Fruit fly (Drosophila melanogaster) whole organism, embryonic: ENCODE data around the gene wda.

ENCODE experiments used
- Aef1 ChIP-seq: fragments of 200-800 bp; sonication (Bioruptor generic); IDR thresholded peaks from 3 replicates; pipeline ENCODE4 v1.3.6; 2022; ENCODE audit warnings: missing biosample characterization, missing genetic modification characterization
- BtbVII ChIP-seq: fragments of 200-800 bp; sonication (Bioruptor generic); optimal IDR thresholded peaks from 3 replicates; lab custom pipeline; 2017; ENCODE audit warnings: missing biosample characterization, mild to moderate bottlenecking, missing genetic modification characterization
- C15 ChIP-seq: fragments of 200-800 bp; sonication (Bioruptor generic); IDR thresholded peaks from 3 replicates; pipeline ENCODE4 v1.3.6; 2022; ENCODE audit warnings: missing biosample characterization, missing genetic modification characterization
- CG10274 ChIP-seq: fragments of 200-800 bp; sonication (Bioruptor generic); optimal IDR thresholded peaks from 3 replicates; lab custom pipeline; 2017; ENCODE audit warnings: missing biosample characterization, mild to moderate bottlenecking, missing genetic modification characterization
- CG10959 ChIP-seq: fragments of 200-800 bp; sonication (Bioruptor generic); IDR thresholded peaks from 2 replicates; pipeline ENCODE4 v1.3.6; 2022; ENCODE audit warnings: missing biosample characterization, missing genetic modification characterization
- CG11723 ChIP-seq: fragments of 200-800 bp; sonication (Bioruptor generic); optimal IDR thresholded peaks from 2 replicates; lab custom pipeline; 2017; ENCODE audit warnings: missing biosample characterization, mild to moderate bottlenecking, missing genetic modification characterization
- CG18011 ChIP-seq: fragments of 200-800 bp; sonication (Bioruptor generic); optimal IDR thresholded peaks from 2 replicates; lab custom pipeline; 2017; ENCODE audit warnings: missing biosample characterization, missing genetic modification characterization, mild to moderate bottlenecking, moderate library complexity, missing genotype
- CG2199 ChIP-seq: fragments of 200-800 bp; sonication (Bioruptor generic); IDR thresholded peaks from 3 replicates; pipeline ENCODE4 v1.3.6; 2022; ENCODE audit warnings: missing biosample characterization, missing genetic modification characterization
- CG2202 ChIP-seq: fragments of 200-800 bp; sonication (Bioruptor generic); optimal IDR thresholded peaks from 2 replicates; lab custom pipeline; 2018; ENCODE audit warnings: missing biosample characterization, mild to moderate bottlenecking, missing genetic modification characterization
- CG2889 ChIP-seq: fragments of 200-800 bp; sonication (Bioruptor generic); IDR thresholded peaks from 3 replicates; pipeline ENCODE4 v1.3.6; 2022; ENCODE audit warnings: missing biosample characterization, missing genetic modification characterization
- CG30431 ChIP-seq: fragments of 200-800 bp; sonication (Bioruptor generic); optimal IDR thresholded peaks from 2 replicates; lab custom pipeline; 2017; ENCODE audit warnings: missing biosample characterization, missing genetic modification characterization
- CG3065 ChIP-seq: fragments of 200-800 bp; sonication (Bioruptor generic); optimal IDR thresholded peaks from 2 replicates; lab custom pipeline; 2016; ENCODE audit warnings: missing biosample characterization, missing genetic modification characterization
- CG34376 ChIP-seq: fragments of 200-800 bp; sonication (Bioruptor generic); optimal IDR thresholded peaks from 2 replicates; lab custom pipeline; 2018; ENCODE audit warnings: missing biosample characterization, mild to moderate bottlenecking, missing genetic modification characterization
- CG3847 ChIP-seq: fragments of 200-800 bp; sonication (Bioruptor generic); IDR thresholded peaks from 2 replicates; pipeline ENCODE4 v1.3.6; 2022; ENCODE audit warnings: missing biosample characterization, missing genetic modification characterization
- CG4730 ChIP-seq: fragments of 200-800 bp; sonication (Bioruptor generic); IDR thresholded peaks from 2 replicates; pipeline ENCODE4 v1.3.6; 2022; ENCODE audit warnings: missing biosample characterization, missing genetic modification characterization
- CG6272 ChIP-seq: fragments of 200-800 bp; sonication (Bioruptor generic); IDR thresholded peaks from 2 replicates; pipeline ENCODE4 v1.3.6; 2022; ENCODE audit warnings: missing biosample characterization, missing genetic modification characterization
- CG6854 ChIP-seq: fragments of 200-800 bp; sonication (Bioruptor generic); optimal IDR thresholded peaks from 3 replicates; lab custom pipeline; 2017; ENCODE audit warnings: missing biosample characterization, mild to moderate bottlenecking, missing genetic modification characterization
- CG7745 ChIP-seq: fragments of 200-800 bp; sonication (Bioruptor generic); optimal IDR thresholded peaks from 2 replicates; lab custom pipeline; 2018; ENCODE audit warnings: missing biosample characterization, mild to moderate bottlenecking, missing genetic modification characterization, moderate library complexity
- CG7928 ChIP-seq: fragments of 200-800 bp; sonication (Bioruptor generic); optimal IDR thresholded peaks from 2 replicates; lab custom pipeline; 2017; ENCODE audit warnings: missing biosample characterization, mild to moderate bottlenecking, missing genetic modification characterization
- CG9727 ChIP-seq: fragments of 200-800 bp; sonication (Bioruptor generic); optimal IDR thresholded peaks from 3 replicates; lab custom pipeline; 2017; ENCODE audit warnings: missing biosample characterization, mild to moderate bottlenecking, missing genetic modification characterization
- CG9876 ChIP-seq: fragments of 200-800 bp; sonication (Bioruptor generic); optimal IDR thresholded peaks from 2 replicates; lab custom pipeline; 2016; ENCODE audit warnings: missing biosample characterization, missing genetic modification characterization
- CG9932 ChIP-seq: fragments of 200-800 bp; sonication (Bioruptor generic); IDR thresholded peaks from 2 replicates; pipeline ENCODE4 v1.3.6; 2022; ENCODE audit warnings: missing biosample characterization, missing genetic modification characterization
- Dp ChIP-seq: fragments of 200-800 bp; sonication (Bioruptor generic); optimal IDR thresholded peaks from 2 replicates; lab custom pipeline; 2018; ENCODE audit warnings: missing biosample characterization, mild to moderate bottlenecking, missing genetic modification characterization, moderate library complexity
- ERR ChIP-seq: fragments of 200-800 bp; sonication (Bioruptor generic); optimal IDR thresholded peaks from 2 replicates; lab custom pipeline; 2016; ENCODE audit warnings: missing biosample characterization, missing genetic modification characterization
- Fer1 ChIP-seq: fragments of 200-800 bp; sonication (Bioruptor generic); optimal IDR thresholded peaks from 2 replicates; lab custom pipeline; 2017; ENCODE audit warnings: missing biosample characterization, mild to moderate bottlenecking, missing genetic modification characterization
- HHEX ChIP-seq: fragments of 200-800 bp; sonication (Bioruptor generic); optimal IDR thresholded peaks from 3 replicates; lab custom pipeline; 2017; ENCODE audit warnings: missing biosample characterization, mild to moderate bottlenecking, missing genetic modification characterization, missing genetic modification reagents
- HLH54F ChIP-seq: fragments of 200-800 bp; sonication (Bioruptor generic); optimal IDR thresholded peaks from 3 replicates; lab custom pipeline; 2016; ENCODE audit warnings: missing biosample characterization, missing genetic modification characterization
- Hr3 ChIP-seq: fragments of 200-800 bp; sonication (Bioruptor generic); optimal IDR thresholded peaks from 3 replicates; lab custom pipeline; 2016; ENCODE audit warnings: missing biosample characterization, missing genetic modification characterization
- Lhr ChIP-seq: fragments of 200-800 bp; sonication (Bioruptor generic); optimal IDR thresholded peaks from 3 replicates; lab custom pipeline; 2017; ENCODE audit warnings: mild to moderate bottlenecking, missing biosample characterization, missing genetic modification reagents, missing genetic modification characterization
- MBD-R2 ChIP-seq: fragments of 200-800 bp; sonication (Bioruptor generic); IDR thresholded peaks from 2 replicates; pipeline ENCODE4 v1.3.6; 2022; ENCODE audit warnings: missing biosample characterization, missing genetic modification characterization
- Oaz ChIP-seq: fragments of 200-800 bp; sonication (Bioruptor generic); IDR thresholded peaks from 2 replicates; pipeline ENCODE4 v1.3.6; 2022; ENCODE audit warnings: missing biosample characterization, missing genetic modification characterization
- Sry-δ ChIP-seq: fragments of 200-800 bp; sonication (Bioruptor generic); optimal IDR thresholded peaks from 2 replicates; lab custom pipeline; 2016; ENCODE audit warnings: missing biosample characterization, missing genetic modification characterization
- ash1 ChIP-seq: fragments of 200-800 bp; sonication (Bioruptor generic); optimal IDR thresholded peaks from 2 replicates; lab custom pipeline; 2018; ENCODE audit warnings: missing biosample characterization, mild to moderate bottlenecking, missing genetic modification characterization
- danr ChIP-seq: fragments of 200-800 bp; sonication (Bioruptor generic); IDR thresholded peaks from 2 replicates; pipeline ENCODE4 v1.3.6; 2022; ENCODE audit warnings: missing biosample characterization, missing genetic modification characterization
- eve ChIP-seq, 2 experiments: fragments of >200 bp; optimal IDR thresholded peaks; 2 replicates each; lab custom pipeline; 2017; ENCODE audit warnings: missing biosample characterization in 2 of 2, missing genetic modification characterization in 2 of 2
- ewg ChIP-seq: fragments of 200-800 bp; sonication (Bioruptor generic); optimal IDR thresholded peaks from 3 replicates; lab custom pipeline; 2017; ENCODE audit warnings: mild to moderate bottlenecking, missing biosample characterization, missing genetic modification reagents, missing genetic modification characterization
- exex ChIP-seq: fragments of 200-800 bp; sonication (Bioruptor generic); optimal IDR thresholded peaks from 4 replicates; lab custom pipeline; 2018; ENCODE audit warnings: missing biosample characterization, mild to moderate bottlenecking, missing genetic modification characterization, moderate library complexity
- ham ChIP-seq: fragments of 200-800 bp; sonication (Bioruptor generic); IDR thresholded peaks from 2 replicates; pipeline ENCODE4 v1.3.6; 2022; ENCODE audit warnings: missing biosample characterization, missing genetic modification characterization
- ind ChIP-seq: fragments of 200-800 bp; sonication (Bioruptor generic); optimal IDR thresholded peaks from 3 replicates; lab custom pipeline; 2016; ENCODE audit warnings: missing biosample characterization, missing genetic modification characterization
- insv ChIP-seq, 2 experiments: fragments of 200-800 bp; sonication (Bioruptor generic); optimal IDR thresholded peaks; 3 replicates each; lab custom pipeline; 2016 to 2018; ENCODE audit warnings: missing biosample characterization in 2 of 2, missing genetic modification characterization in 2 of 2
- knrl ChIP-seq: fragments of 200-800 bp; sonication (Bioruptor generic); IDR thresholded peaks from 3 replicates; pipeline ENCODE4 v1.3.6; 2022; ENCODE audit warnings: missing biosample characterization, missing genetic modification characterization; ENCODE audit not compliant: partially characterized antibody
- lov ChIP-seq, 2 experiments: fragments of 200-800 bp in 1 of 2; fragments of >200 bp in 1 of 2; sonication (Bioruptor generic) in 1 of 2; IDR thresholded peaks in 1 of 2; optimal IDR thresholded peaks in 1 of 2; 2 replicates in 1 of 2; 3 replicates in 1 of 2; pipeline versions ENCODE4 v1.3.6 to Lab custom; 2017 to 2022; ENCODE audit warnings: missing biosample characterization in 1 of 2, missing genetic modification characterization in 1 of 2
- maf-S ChIP-seq: fragments of 200-800 bp; sonication (Bioruptor generic); optimal IDR thresholded peaks from 2 replicates; lab custom pipeline; 2016; ENCODE audit warnings: missing biosample characterization, missing genetic modification characterization
- oc ChIP-seq: fragments of 200-800 bp; sonication (Bioruptor generic); optimal IDR thresholded peaks from 2 replicates; lab custom pipeline; 2018; ENCODE audit warnings: missing biosample characterization, mild to moderate bottlenecking, missing genetic modification characterization, moderate library complexity
- sens ChIP-seq: fragments of 200-800 bp; sonication (Bioruptor generic); peaks from one replicate; lab custom pipeline; 2016; ENCODE audit warnings: missing biosample characterization, missing genetic modification characterization
- slp2 ChIP-seq: fragments of 200-800 bp; sonication (Bioruptor generic); optimal IDR thresholded peaks from 2 replicates; lab custom pipeline; 2016; ENCODE audit warnings: missing biosample characterization, missing genetic modification characterization
- tap ChIP-seq: fragments of 200-800 bp; optimal IDR thresholded peaks from 3 replicates; lab custom pipeline; 2019; ENCODE audit warnings: missing biosample characterization, mild to moderate bottlenecking, missing genetic modification characterization, moderate library complexity
- tio ChIP-seq: fragments of 200-800 bp; sonication (Bioruptor generic); optimal IDR thresholded peaks from 2 replicates; lab custom pipeline; 2017; ENCODE audit warnings: missing biosample characterization, missing genetic modification characterization, inconsistent platforms
- tup ChIP-seq: fragments of 200-800 bp; sonication (Bioruptor generic); optimal IDR thresholded peaks from 2 replicates; lab custom pipeline; 2016; ENCODE audit warnings: missing biosample characterization, mild to moderate bottlenecking, missing genetic modification characterization, moderate library complexity
- tx ChIP-seq: fragments of 200-800 bp; sonication (Bioruptor generic); optimal IDR thresholded peaks from 2 replicates; lab custom pipeline; 2016; ENCODE audit warnings: missing biosample characterization, missing genetic modification characterization
- vfl ChIP-seq: fragments of 200-800 bp; sonication (Bioruptor generic); optimal IDR thresholded peaks from 2 replicates; lab custom pipeline; 2016; ENCODE audit warnings: missing biosample characterization, missing genetic modification characterization

wda gene

dm6 chr3R:23251256-23251655, 6.6 kb downstream of the wda start, which contains the start of the genes Rad60 and EloA:
Rad60 (minus strand) TSS chr3R:23251477.
EloA (plus strand) TSS chr3R:23251563.
- no peak for TF ChIP-seq BtbVII
- TF ChIP-seq ham (GFP tag; lab: Robert Waterston, UW) = no peak
- TF ChIP-seq ewg (GFP tag; lab: Kevin White, UChicago) = peak; percentile 50
- peak; percentile 82 for TF ChIP-seq tx (GFP tag; lab: Kevin White, UChicago)
- TF ChIP-seq CG2199 = peak; percentile 71; the same call in 1 of the 3 replicates
- no peak for TF ChIP-seq CG7745 (tag; lab: Kevin White, UChicago)
- no peak for TF ChIP-seq ash1
- TF ChIP-seq HHEX = peak; percentile 41
- TF ChIP-seq Sry-δ (GFP tag; lab: Kevin White, UChicago) = peak; percentile 84
- TF ChIP-seq Hr3 (GFP tag; lab: Kevin White, UChicago) = peak; percentile 71
- TF ChIP-seq CG18011 (GFP tag; lab: Kevin White, UChicago) = peak; percentile 60
- TF ChIP-seq CG10274 (GFP tag; lab: Kevin White, UChicago) = no peak
- TF ChIP-seq sens (GFP tag; lab: Kevin White, UChicago) = peak; percentile 97
- peak; percentile 46 for TF ChIP-seq CG34376
- 0 out of 2 replicates have a peak, but pooled peaks have one; percentile 28 for TF ChIP-seq CG10959 (GFP tag; lab: Robert Waterston, UW)
- peak; percentile 16 for TF ChIP-seq CG7928 (GFP tag; lab: Kevin White, UChicago)
- TF ChIP-seq CG9727 (GFP tag; lab: Kevin White, UChicago) = peak; percentile 76
- no peak for TF ChIP-seq Oaz
- TF ChIP-seq ind (GFP tag; lab: Kevin White, UChicago) = peak; percentile 83
- peak; percentile 70 for TF ChIP-seq vfl
- TF ChIP-seq CG3065 (GFP tag; lab: Kevin White, UChicago) = peak; percentile 64
- TF ChIP-seq ERR (GFP tag; lab: Kevin White, UChicago) = peak; percentile 86
- TF ChIP-seq CG6272 (GFP tag; lab: Robert Waterston, UW) = peak; percentile 42; the same call in 1 of the 2 replicates
- no peak for TF ChIP-seq C15 (GFP tag; lab: Robert Waterston, UW)
- TF ChIP-seq CG3847 (GFP tag; lab: Robert Waterston, UW) = peak; percentile 82
- peak; percentile 77 for TF ChIP-seq CG9932 (GFP tag; lab: Robert Waterston, UW)
- TF ChIP-seq CG30431 = peak; percentile 38
- TF ChIP-seq danr (GFP tag; lab: Robert Waterston, UW) = no peak; the same call in 1 of the 2 replicates
- TF ChIP-seq tup (GFP tag; lab: Kevin White, UChicago) = peak; percentile 62
- TF ChIP-seq oc = peak; percentile 65
- TF ChIP-seq Aef1 (GFP tag; lab: Robert Waterston, UW) = no peak
- peak; percentile 85 for TF ChIP-seq maf-S (GFP tag; lab: Kevin White, UChicago)
- TF ChIP-seq insv (GFP tag; optimal IDR thresholded peaks at IDR 0.05; lab: Kevin White, UChicago) = peak in 1 of 2 experiments; percentile 57
- peak; percentile 50 for TF ChIP-seq tap (tag; lab: Kevin White, UChicago)
- TF ChIP-seq lov (optimal IDR thresholded peaks at IDR 0.05; lab: Kevin White, UChicago) = no peak
- TF ChIP-seq lov (GFP tag; IDR thresholded peaks at IDR 0.05; lab: Robert Waterston, UW) = 0 out of 3 replicates have a peak, but pooled peaks have one; percentile 46
- peak; percentile 24; the same call in 1 of the 2 replicates for TF ChIP-seq CG4730
- TF ChIP-seq slp2 = peak; percentile 84
- TF ChIP-seq CG2202 (tag; lab: Kevin White, UChicago) = peak; percentile 52
- TF ChIP-seq Dp (GFP tag; lab: Kevin White, UChicago) = peak; percentile 59
- peak; percentile 84 for TF ChIP-seq HLH54F (GFP tag; lab: Kevin White, UChicago)
- peak; percentile 53 for TF ChIP-seq CG11723
- peak; percentile 62 for TF ChIP-seq tio (GFP tag; lab: Kevin White, UChicago)
- peak; percentile 99 for TF ChIP-seq MBD-R2 (GFP tag; lab: Robert Waterston, UW)
- TF ChIP-seq knrl (GFP tag; lab: Robert Waterston, UW) = peak; percentile 64
- 0 out of 3 replicates have a peak, but pooled peaks have one; percentile 45 for TF ChIP-seq CG2889 (GFP tag; lab: Robert Waterston, UW)
- TF ChIP-seq CG9876 (GFP tag; lab: Kevin White, UChicago) = peak; percentile 60
- TF ChIP-seq Lhr (GFP tag; lab: Kevin White, UChicago) = peak; percentile 67
- TF ChIP-seq eve (GFP tag; optimal IDR thresholded peaks at IDR 0.05; lab: Kevin White, UChicago) = no peak
- no peak for TF ChIP-seq CG6854
- TF ChIP-seq exex (tag; lab: Kevin White, UChicago) = peak; percentile 33
- TF ChIP-seq Fer1 (GFP tag; lab: Kevin White, UChicago) = peak; percentile 74
